Worm (Caenorhabditis elegans) whole organism, early embryonic: ENCODE results near the gene clec-61.
"Not testable (repeated sequence)": the region's sequence is repeated elsewhere in the genome, so short reads cannot be mapped to it uniquely, and the experiment has no call there.

Experiments used
- B0310.2 ChIP-seq: sonication (generic microtip); optimal IDR thresholded peaks from 2 replicates; lab custom pipeline; 2016; ENCODE audit warnings: mild to moderate bottlenecking, missing genetic modification characterization, missing compliant biosample characterization
- F13C5.2 ChIP-seq: sonication (generic microtip); optimal IDR thresholded peaks from 2 replicates; lab custom pipeline; 2017; ENCODE audit warnings: mild to moderate bottlenecking, missing genetic modification characterization, inconsistent platforms, missing compliant biosample characterization
- aly-1 ChIP-seq: sonication (generic microtip); optimal IDR thresholded peaks from 2 replicates; lab custom pipeline; 2016; ENCODE audit warnings: missing genetic modification characterization, missing compliant biosample characterization
- ceh-13 ChIP-seq: fragments of 200-800 bp; sonication (Bioruptor generic); optimal IDR thresholded peaks from 2 replicates; lab custom pipeline; 2018; ENCODE audit warnings: mild to moderate bottlenecking, missing genetic modification characterization, missing compliant biosample characterization
- ceh-36 ChIP-seq: sonication (generic microtip); optimal IDR thresholded peaks from 2 replicates; lab custom pipeline; 2016; ENCODE audit warnings: missing genetic modification characterization, inconsistent platforms, missing compliant biosample characterization
- ets-7 ChIP-seq: sonication (generic microtip); optimal IDR thresholded peaks from 2 replicates; lab custom pipeline; 2016; ENCODE audit warnings: missing genotype, missing genetic modification characterization, missing compliant biosample characterization
- hmbx-1 ChIP-seq: sonication (generic microtip); optimal IDR thresholded peaks from 2 replicates; lab custom pipeline; 2016; ENCODE audit warnings: mild to moderate bottlenecking, missing genetic modification characterization, missing compliant biosample characterization
- hmg-4 ChIP-seq: fragments of 200-800 bp; sonication (Bioruptor generic); optimal IDR thresholded peaks from 2 replicates; lab custom pipeline; 2018; ENCODE audit warnings: mild to moderate bottlenecking, missing genetic modification characterization, missing compliant biosample characterization
- hnd-1 ChIP-seq: sonication (generic microtip); optimal IDR thresholded peaks from 2 replicates; lab custom pipeline; 2016; ENCODE audit warnings: missing genetic modification characterization, missing compliant biosample characterization
- pes-1 ChIP-seq: fragments of 200-800 bp; sonication (Bioruptor generic); IDR thresholded peaks from 2 replicates; pipeline ENCODE4 v1.3.6; 2022; ENCODE audit warnings: missing genetic modification reagents, missing genetic modification characterization, missing compliant biosample characterization
- scrt-1 ChIP-seq: fragments of 200-800 bp; sonication (Bioruptor generic); IDR thresholded peaks from 2 replicates; pipeline ENCODE4 v1.3.6; 2022; ENCODE audit warnings: missing genetic modification characterization, missing compliant biosample characterization
- sea-1 ChIP-seq: fragments of 200-800 bp; sonication (Bioruptor generic); conservative IDR thresholded peaks from 2 replicates; pipeline ENCODE4 v1.3.6; 2022; ENCODE audit warnings: missing genetic modification characterization, missing compliant biosample characterization
- tbx-11 ChIP-seq: fragments of 200-800 bp; sonication (Bioruptor generic); IDR thresholded peaks from 2 replicates; pipeline ENCODE4 v1.3.6; 2022; ENCODE audit warnings: missing genetic modification characterization, missing compliant biosample characterization
- tbx-37 ChIP-seq: fragments of 200-800 bp; sonication (Bioruptor generic); conservative IDR thresholded peaks from 2 replicates; pipeline ENCODE4 v1.3.6; 2022; ENCODE audit warnings: missing genetic modification reagents, missing genetic modification characterization, missing compliant biosample characterization
- tra-4 ChIP-seq: sonication (generic microtip); optimal IDR thresholded peaks from 2 replicates; lab custom pipeline; 2017; ENCODE audit warnings: missing genetic modification characterization, missing compliant biosample characterization

The clec-61 gene

DNA sequence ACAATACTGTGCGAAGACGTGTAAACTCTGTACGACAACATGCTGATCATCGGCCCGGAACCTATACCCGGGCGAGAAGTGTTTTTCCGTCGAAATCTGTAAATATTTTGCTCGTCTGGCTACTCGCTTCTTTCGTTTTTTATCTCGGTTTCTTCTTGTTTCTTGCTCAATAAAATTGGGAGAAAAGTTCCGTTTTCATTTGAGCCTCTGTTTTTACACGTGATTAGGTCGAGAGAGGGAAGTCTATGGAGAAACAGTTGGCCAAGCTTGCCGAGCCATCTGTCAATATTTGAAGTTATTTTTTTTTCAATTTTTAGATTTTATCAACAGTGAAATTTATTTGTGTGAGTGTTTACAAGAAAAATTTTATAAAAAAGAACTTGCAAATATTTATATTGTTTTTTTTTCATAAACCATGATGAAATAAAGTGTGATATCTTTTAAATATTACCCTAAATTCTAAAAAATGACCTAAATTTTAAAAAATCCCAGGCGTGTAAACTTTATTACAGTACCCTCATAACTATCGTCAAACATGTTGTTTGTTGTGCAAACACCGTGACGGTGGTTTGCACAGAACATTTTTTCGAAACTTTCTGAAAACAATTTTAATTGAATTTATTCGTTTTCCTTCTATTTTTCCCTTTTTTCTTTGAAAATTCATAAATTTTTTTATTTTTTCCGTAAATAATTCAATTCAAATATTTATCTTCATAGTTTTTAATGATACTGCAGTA is 45.2 kb downstream of the clec-61 start:
- TF ChIP-seq hnd-1, result no peak

DNA sequence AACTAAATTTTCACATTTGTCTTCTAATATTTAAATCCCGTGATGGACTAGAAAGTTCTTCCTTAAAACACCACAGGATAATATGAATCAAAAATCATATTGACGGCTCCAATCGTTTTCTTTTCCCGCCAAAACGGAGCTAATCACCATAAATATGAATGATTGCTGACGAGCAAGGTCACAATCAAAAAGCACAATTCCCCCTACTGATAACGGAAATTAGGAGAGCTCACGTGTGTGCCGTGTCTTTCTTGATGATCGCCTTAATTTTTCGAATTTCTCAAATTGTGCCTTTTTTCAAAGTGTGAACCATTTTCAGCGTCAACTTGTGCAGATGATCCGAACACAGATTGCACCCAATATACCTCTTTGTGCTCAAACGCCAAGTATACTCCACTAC is 46.4 kb downstream of the clec-61 start:
- TF ChIP-seq B0310.2 (tag; lab: Kevin White, UChicago) (no peak), hmbx-1 (tag; lab: Kevin White, UChicago) (no peak), F13C5.2 (tag; lab: Kevin White, UChicago) (no peak), ceh-13 (GFP tag; lab: Kevin White, UChicago) (no peak), ets-7 (tag; lab: Kevin White, UChicago) (no peak), tbx-37 (GFP tag; lab: Robert Waterston, UW) (no peak), tbx-11 (no peak), ceh-36 (no peak), pes-1 (GFP tag; lab: Robert Waterston, UW) (no peak), aly-1 (no peak), hnd-1 (no peak), hmg-4 (no peak)

DNA sequence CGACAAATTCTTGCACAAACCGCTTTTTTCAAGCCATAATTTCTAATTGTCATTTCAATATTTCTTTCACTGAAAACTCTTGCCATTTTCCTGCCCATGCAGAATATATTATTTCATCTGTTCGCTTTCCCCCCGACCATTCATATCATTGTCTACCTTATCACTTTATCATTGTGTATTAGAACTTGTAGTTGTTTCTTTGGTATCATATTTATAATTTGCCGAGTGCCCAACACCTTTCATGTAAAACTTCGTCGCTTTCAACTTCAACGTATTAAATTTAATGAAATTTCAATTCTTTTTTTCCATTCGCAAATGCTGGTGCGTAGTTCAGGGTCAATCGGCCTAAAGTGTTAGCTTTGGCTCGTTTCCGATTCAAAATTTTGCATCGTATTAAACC is 47.5 kb downstream of the clec-61 start, which contains the start of gene ZK673.1:
ZK673.1 (plus strand) TSS at position 301 of the 400 bp plus-strand sequence.
- TF ChIP-seq tbx-37 (GFP tag; lab: Robert Waterston, UW); hmg-4; sea-1 (GFP tag; lab: Robert Waterston, UW): not testable (repeated sequence)

DNA sequence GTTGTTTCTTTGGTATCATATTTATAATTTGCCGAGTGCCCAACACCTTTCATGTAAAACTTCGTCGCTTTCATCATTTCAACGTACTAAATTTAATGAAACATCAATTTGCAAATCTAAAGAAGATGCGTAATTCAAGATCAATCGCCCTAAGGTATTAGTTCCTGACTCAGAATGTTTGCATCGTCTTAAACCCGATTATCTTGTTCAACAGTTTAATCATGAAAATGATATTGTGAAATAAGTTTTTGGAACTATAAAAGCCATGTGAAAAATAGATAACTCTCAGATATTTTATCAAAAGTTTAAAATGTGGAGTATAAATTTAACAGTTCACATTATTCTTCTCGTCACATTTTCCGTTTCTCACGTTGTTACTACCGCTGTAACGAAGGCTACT is 50.4 kb downstream of the clec-61 start, which contains the start of gene E04D5.4:
E04D5.4 (plus strand) TSS at position 301 of the 400 bp plus-strand sequence.
- TF ChIP-seq F13C5.2 (tag; lab: Kevin White, UChicago), result no peak
- no peak for TF ChIP-seq ceh-13 (GFP tag; lab: Kevin White, UChicago)
- TF ChIP-seq ceh-36, result no peak
- TF ChIP-seq scrt-1 (GFP tag; lab: Robert Waterston, UW), result no peak
- no peak for TF ChIP-seq pes-1 (GFP tag; lab: Robert Waterston, UW)
- no peak for TF ChIP-seq tra-4 (tag; lab: Kevin White, UChicago)
- no peak for TF ChIP-seq hmg-4
- no peak for TF ChIP-seq tbx-37 (GFP tag; lab: Robert Waterston, UW)
- no peak for TF ChIP-seq tbx-11
- TF ChIP-seq ets-7 (tag; lab: Kevin White, UChicago), result no peak
- no peak for TF ChIP-seq hmbx-1 (tag; lab: Kevin White, UChicago)
